Worm (Caenorhabditis elegans) whole organism, L2 larva: ENCODE measurements around the gene rab-14.

Experiments used
- C34F6.9 ChIP-seq: fragments of 150-350 bp; optimal IDR thresholded peaks from 2 replicates; lab custom pipeline; 2014; ENCODE audit warnings: missing biosample characterization, missing genetic modification characterization
- F13H6.1 ChIP-seq: sonication (generic microtip); optimal IDR thresholded peaks from 2 replicates; lab custom pipeline; 2016; ENCODE audit warnings: missing genetic modification characterization, missing compliant biosample characterization
- R02D3.7 ChIP-seq: fragments of 150-350 bp; optimal IDR thresholded peaks from 2 replicates; lab custom pipeline; 2014; ENCODE audit warnings: missing biosample characterization, missing genetic modification characterization
- Y55F3AM.14 ChIP-seq: fragments of 200-800 bp; sonication (Bioruptor generic); optimal IDR thresholded peaks from 2 replicates; lab custom pipeline; 2018; ENCODE audit warnings: mild to moderate bottlenecking, missing genetic modification characterization, missing compliant biosample characterization
- ZK546.5 ChIP-seq: sonication (generic microtip); optimal IDR thresholded peaks from 2 replicates; lab custom pipeline; 2017; ENCODE audit warnings: missing biosample characterization, missing genetic modification characterization
- alr-1 ChIP-seq: fragments of 150-350 bp; optimal IDR thresholded peaks from 2 replicates; lab custom pipeline; 2014; ENCODE audit warnings: missing biosample characterization, missing genetic modification characterization
- aly-2 ChIP-seq: fragments of 150-350 bp; optimal IDR thresholded peaks from 2 replicates; lab custom pipeline; 2014; ENCODE audit warnings: missing biosample characterization, missing genetic modification characterization
- ama-1 ChIP-seq: fragments of 150-350 bp; optimal IDR thresholded peaks from 2 replicates; lab custom pipeline; 2018; ENCODE audit warnings: inconsistent platforms
- blmp-1 ChIP-seq: sonication (generic microtip); optimal IDR thresholded peaks from 2 replicates; lab custom pipeline; 2017; ENCODE audit warnings: missing genetic modification characterization, mild to moderate bottlenecking, missing compliant biosample characterization, antibody characterized with exemption, moderate library complexity; ENCODE audit not compliant: insufficient read depth
- ceh-16 ChIP-seq: fragments of 150-350 bp; optimal IDR thresholded peaks from 2 replicates; lab custom pipeline; 2014; ENCODE audit warnings: missing biosample characterization, missing genetic modification characterization
- ceh-82 ChIP-seq: fragments of 150-350 bp; optimal IDR thresholded peaks from 2 replicates; lab custom pipeline; 2014; ENCODE audit warnings: missing biosample characterization, missing genetic modification characterization
- crh-2 ChIP-seq: sonication (generic microtip); optimal IDR thresholded peaks from 2 replicates; lab custom pipeline; 2017; ENCODE audit warnings: missing biosample characterization, missing genetic modification characterization
- dmd-4 ChIP-seq: sonication (generic microtip); optimal IDR thresholded peaks from 2 replicates; lab custom pipeline; 2017; ENCODE audit warnings: missing biosample characterization, missing genetic modification characterization
- egl-27 ChIP-seq: sonication (generic microtip); optimal IDR thresholded peaks from 3 replicates; lab custom pipeline; 2017; ENCODE audit warnings: missing biosample characterization, missing genetic modification reagents, missing genetic modification characterization
- elt-1 ChIP-seq: fragments of 150-350 bp; optimal IDR thresholded peaks from 2 replicates; lab custom pipeline; 2014; ENCODE audit warnings: missing biosample characterization, missing genetic modification characterization
- elt-3 ChIP-seq: sonication (generic microtip); optimal IDR thresholded peaks from 2 replicates; lab custom pipeline; 2017; ENCODE audit warnings: missing biosample characterization, missing genetic modification characterization
- fos-1 ChIP-seq: fragments of 150-350 bp; optimal IDR thresholded peaks from 2 replicates; lab custom pipeline; 2014; ENCODE audit warnings: missing biosample characterization, missing genetic modification characterization
- gmeb-1 ChIP-seq: fragments of 150-350 bp; optimal IDR thresholded peaks from 2 replicates; lab custom pipeline; 2014; ENCODE audit warnings: missing biosample characterization, missing genetic modification characterization
- lin-11 ChIP-seq: fragments of 150-350 bp; sonication (generic microtip); optimal IDR thresholded peaks from 2 replicates; lab custom pipeline; 2014; ENCODE audit warnings: missing biosample characterization, missing genetic modification characterization, inconsistent platforms, mixed read lengths
- lin-13 ChIP-seq: fragments of 150-350 bp; optimal IDR thresholded peaks from 2 replicates; lab custom pipeline; 2014; ENCODE audit warnings: missing biosample characterization, missing genetic modification reagents, missing genetic modification characterization
- lin-39 ChIP-seq: fragments of 150-350 bp; optimal IDR thresholded peaks from 2 replicates; lab custom pipeline; 2014; ENCODE audit warnings: missing biosample characterization, missing genetic modification reagents, missing genetic modification characterization
- lsy-2 ChIP-seq, 2 experiments: fragments of 150-350 bp in 1 of 2; sonication (generic microtip) in 1 of 2; optimal IDR thresholded peaks; 2 replicates each; lab custom pipeline; 2014 to 2017; ENCODE audit warnings: missing biosample characterization in 2 of 2, missing genetic modification characterization in 2 of 2
- mab-5 ChIP-seq: fragments of 150-350 bp; optimal IDR thresholded peaks from 2 replicates; lab custom pipeline; 2014; ENCODE audit warnings: missing biosample characterization, missing genetic modification characterization
- mbf-1 ChIP-seq: sonication (generic microtip); optimal IDR thresholded peaks from 2 replicates; lab custom pipeline; 2017; ENCODE audit warnings: missing biosample characterization, missing genetic modification characterization
- mdl-1 ChIP-seq, 2 experiments: fragments of 150-350 bp in 1 of 2; sonication (generic microtip) in 1 of 2; optimal IDR thresholded peaks; 2 replicates each; lab custom pipeline; 2017; ENCODE audit warnings: missing biosample characterization in 2 of 2, missing genetic modification characterization in 2 of 2
- nhr-10 ChIP-seq: sonication (generic microtip); optimal IDR thresholded peaks from 2 replicates; lab custom pipeline; 2017; ENCODE audit warnings: missing biosample characterization, missing genetic modification characterization
- nhr-11 ChIP-seq: fragments of 150-350 bp; optimal IDR thresholded peaks from 2 replicates; lab custom pipeline; 2014; ENCODE audit warnings: missing biosample characterization, missing genetic modification characterization
- nhr-12 ChIP-seq: fragments of 150-350 bp; optimal IDR thresholded peaks from 2 replicates; lab custom pipeline; 2014; ENCODE audit warnings: missing biosample characterization, missing genetic modification characterization
- nhr-129 ChIP-seq: fragments of 150-350 bp; optimal IDR thresholded peaks from 2 replicates; lab custom pipeline; 2014; ENCODE audit warnings: missing biosample characterization, missing genetic modification characterization
- nhr-21 ChIP-seq: fragments of 150-350 bp; optimal IDR thresholded peaks from 2 replicates; lab custom pipeline; 2014; ENCODE audit warnings: missing biosample characterization, missing genetic modification characterization
- nhr-237 ChIP-seq: fragments of 150-350 bp; optimal IDR thresholded peaks from 2 replicates; lab custom pipeline; 2014; ENCODE audit warnings: missing biosample characterization, missing genetic modification characterization
- nhr-25 ChIP-seq: fragments of 150-350 bp; sonication (generic microtip); optimal IDR thresholded peaks from 3 replicates; lab custom pipeline; 2014; ENCODE audit warnings: missing biosample characterization, missing genetic modification characterization
- nhr-6 ChIP-seq: fragments of 150-350 bp; optimal IDR thresholded peaks from 2 replicates; lab custom pipeline; 2014; ENCODE audit warnings: missing biosample characterization, missing genetic modification characterization
- nhr-77 ChIP-seq: fragments of 150-350 bp; optimal IDR thresholded peaks from 2 replicates; lab custom pipeline; 2014; ENCODE audit warnings: missing biosample characterization, missing genetic modification characterization
- peb-1 ChIP-seq: fragments of 150-350 bp; optimal IDR thresholded peaks from 2 replicates; lab custom pipeline; 2014; ENCODE audit warnings: missing biosample characterization, missing genetic modification characterization
- sem-4 ChIP-seq: fragments of 150-350 bp; optimal IDR thresholded peaks from 2 replicates; lab custom pipeline; 2014; ENCODE audit warnings: missing biosample characterization, missing genetic modification reagents, missing genetic modification characterization
- skn-1 ChIP-seq: sonication (generic microtip); optimal IDR thresholded peaks from 2 replicates; lab custom pipeline; 2017; ENCODE audit warnings: missing biosample characterization, missing genetic modification characterization
- sma-3 ChIP-seq: sonication (generic microtip); optimal IDR thresholded peaks from 2 replicates; lab custom pipeline; 2016; ENCODE audit warnings: missing genetic modification reagents, missing genetic modification characterization, missing compliant biosample characterization
- sma-9 ChIP-seq, 2 experiments: fragments of 150-350 bp in 1 of 2; sonication (generic microtip) in 1 of 2; optimal IDR thresholded peaks; 2 replicates each; lab custom pipeline; 2014 to 2016; ENCODE audit warnings: missing genetic modification characterization in 2 of 2, mild to moderate bottlenecking in 1 of 2, missing biosample characterization in 1 of 2, missing compliant biosample characterization in 1 of 2, missing genetic modification reagents in 1 of 2, moderate library complexity in 1 of 2
- snpc-4 ChIP-seq: fragments of 150-350 bp; optimal IDR thresholded peaks from 2 replicates; lab custom pipeline; 2014; ENCODE audit warnings: missing biosample characterization, missing genetic modification characterization
- unc-39 ChIP-seq: fragments of 150-350 bp; optimal IDR thresholded peaks from 2 replicates; lab custom pipeline; 2014; ENCODE audit warnings: missing biosample characterization, missing genetic modification characterization
- unc-55 ChIP-seq: fragments of 150-350 bp; sonication (generic microtip); optimal IDR thresholded peaks from 3 replicates; lab custom pipeline; 2014; ENCODE audit warnings: missing biosample characterization, missing genetic modification reagents, missing genetic modification characterization
- unc-62 ChIP-seq: fragments of 150-350 bp; optimal IDR thresholded peaks from 2 replicates; lab custom pipeline; 2014; ENCODE audit warnings: missing biosample characterization, missing genetic modification reagents, missing genetic modification characterization
- zag-1 ChIP-seq: fragments of 150-350 bp; optimal IDR thresholded peaks from 2 replicates; lab custom pipeline; 2014; ENCODE audit warnings: missing biosample characterization, missing genetic modification characterization
- ztf-1 ChIP-seq: fragments of 200-800 bp; sonication (Bioruptor generic); conservative IDR thresholded peaks from 2 replicates; pipeline ENCODE4 v1.3.6; 2022; ENCODE audit warnings: missing genetic modification characterization, missing compliant biosample characterization
- ztf-11 ChIP-seq: sonication (generic microtip); optimal IDR thresholded peaks from 2 replicates; lab custom pipeline; 2017; ENCODE audit warnings: missing biosample characterization, missing genetic modification characterization
- ztf-4 ChIP-seq: fragments of 150-350 bp; optimal IDR thresholded peaks from 2 replicates; lab custom pipeline; 2014; ENCODE audit warnings: missing biosample characterization, missing genetic modification characterization

The rab-14 gene

ce11 chrX:15609698-15610097 lies 3.3 kb upstream of the rab-14 start:
- peak; percentile 12 for TF ChIP-seq sma-9 (GFP tag; optimal IDR thresholded peaks at IDR 0.05; lab: Kevin White, UChicago)
- TF ChIP-seq sma-9 (tag; optimal IDR thresholded peaks at IDR 0.05; lab: Kevin White, UChicago), result no peak
- TF ChIP-seq Y55F3AM.14 (GFP tag; lab: Kevin White, UChicago), result no peak
- TF ChIP-seq, all 48 proteins: peak for 1

DNA sequence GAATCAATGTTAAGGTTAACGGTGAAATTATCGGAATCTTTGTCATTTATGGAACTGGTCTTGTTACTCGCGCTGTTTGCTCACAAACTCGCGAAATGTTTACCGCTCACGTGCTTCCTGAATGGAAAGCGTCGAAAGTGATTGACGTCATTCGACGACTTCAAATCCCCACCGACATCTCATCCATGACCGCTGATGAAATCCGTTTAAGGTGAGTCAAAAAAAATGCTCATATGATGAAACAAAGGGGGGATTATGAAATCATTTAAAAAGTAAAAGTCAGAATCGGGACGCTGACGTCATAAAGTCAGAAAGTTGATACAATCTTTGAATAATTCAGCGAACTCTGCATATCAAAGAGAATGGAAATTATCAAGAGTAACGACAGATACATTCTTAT lies 2.2 kb upstream of the rab-14 start:
- TF ChIP-seq unc-55 (GFP tag; lab: Kevin White, UChicago) (peak; percentile 23), lsy-2 (tag; optimal IDR thresholded peaks at IDR 0.05; lab: Kevin White, UChicago) (peak in 1 of 2 experiments; percentile 30), ztf-4 (tag; lab: Kevin White, UChicago) (peak; percentile 37), nhr-21 (tag; lab: Kevin White, UChicago) (peak; percentile 6), mab-5 (no peak), C34F6.9 (tag; lab: Kevin White, UChicago) (peak; percentile 32), mbf-1 (tag; lab: Kevin White, UChicago) (no peak), sma-9 (GFP tag; optimal IDR thresholded peaks at IDR 0.05; lab: Kevin White, UChicago) (peak; percentile 27), sma-9 (tag; optimal IDR thresholded peaks at IDR 0.05; lab: Kevin White, UChicago) (no peak), ZK546.5 (tag; lab: Kevin White, UChicago) (no peak), nhr-129 (tag; lab: Kevin White, UChicago) (peak; percentile 48)

ce11 chrX:15607498-15608019 lies 1.1 kb upstream of the rab-14 start, which contains the start of gene nipi-3:
Gene nipi-3 (plus strand): TSS chrX:15607969.
- TF ChIP-seq sma-3 (GFP tag; lab: Kevin White, UChicago), result peak; percentile 95
- no peak for TF ChIP-seq elt-1
- peak; percentile 45 for TF ChIP-seq mab-5
- peak; percentile 97 to 99 for TF ChIP-seq mdl-1 (tag; optimal IDR thresholded peaks at IDR 0.05; lab: Kevin White, UChicago)
- peak; percentile 74 for TF ChIP-seq Y55F3AM.14 (GFP tag; lab: Kevin White, UChicago)
- peak; percentile 96 for TF ChIP-seq nhr-25 (tag; lab: Kevin White, UChicago)
- no peak for TF ChIP-seq aly-2
- TF ChIP-seq C34F6.9 (tag; lab: Kevin White, UChicago), result peak; percentile 96
- TF ChIP-seq lin-13 (GFP tag; lab: Kevin White, UChicago), result peak; percentile 87
- TF ChIP-seq dmd-4 (tag; lab: Kevin White, UChicago), result no peak
- TF ChIP-seq nhr-21 (tag; lab: Kevin White, UChicago), result peak; percentile 92
- TF ChIP-seq ama-1 (lab: Kevin White, UChicago), result peak; percentile 36
- peak; percentile 96 for TF ChIP-seq fos-1
- peak; percentile 83 for TF ChIP-seq egl-27 (tag; lab: Kevin White, UChicago)
- no peak for TF ChIP-seq nhr-237 (tag; lab: Kevin White, UChicago)
- no peak for TF ChIP-seq nhr-77 (tag; lab: Kevin White, UChicago)
- TF ChIP-seq nhr-10 (tag; lab: Kevin White, UChicago), result peak; percentile 70
- TF ChIP-seq peb-1 (tag; lab: Kevin White, UChicago), result no peak
- TF ChIP-seq blmp-1 (tag; lab: Kevin White, UChicago), result peak; percentile 41
- peak; percentile 51 for TF ChIP-seq ceh-82 (tag; lab: Kevin White, UChicago)
- no peak for TF ChIP-seq mbf-1 (tag; lab: Kevin White, UChicago)
- TF ChIP-seq lin-11 (tag; lab: Kevin White, UChicago), result peak; percentile 88
- TF ChIP-seq ZK546.5 (tag; lab: Kevin White, UChicago), result peak; percentile 19
- peak; percentile 10 for TF ChIP-seq alr-1 (tag; lab: Kevin White, UChicago)
- TF ChIP-seq ztf-1 (GFP tag; lab: Robert Waterston, UW), result no peak
- TF ChIP-seq snpc-4 (tag; lab: Kevin White, UChicago), result peak; percentile 66
- TF ChIP-seq sma-9 (GFP tag; optimal IDR thresholded peaks at IDR 0.05; lab: Kevin White, UChicago), result peak; percentile 97
- no peak for TF ChIP-seq sma-9 (tag; optimal IDR thresholded peaks at IDR 0.05; lab: Kevin White, UChicago)
- TF ChIP-seq F13H6.1, result peak; percentile 94
- TF ChIP-seq unc-39 (tag; lab: Kevin White, UChicago), result no peak
- no peak for TF ChIP-seq elt-3 (tag; lab: Kevin White, UChicago)
- TF ChIP-seq unc-62 (GFP tag; lab: Kevin White, UChicago), result peak; percentile 76
- TF ChIP-seq ceh-16 (tag; lab: Kevin White, UChicago), result peak; percentile 42
- peak; percentile 87 for TF ChIP-seq skn-1
- peak; percentile 21 for TF ChIP-seq nhr-12
- TF ChIP-seq lin-39 (tag; lab: Kevin White, UChicago), result no peak
- TF ChIP-seq ztf-11 (tag; lab: Kevin White, UChicago), result no peak
- peak; percentile 91 for TF ChIP-seq nhr-6 (tag; lab: Kevin White, UChicago)
- TF ChIP-seq gmeb-1 (tag; lab: Kevin White, UChicago), result peak; percentile 77
- peak; percentile 98 for TF ChIP-seq crh-2 (tag; lab: Kevin White, UChicago)
- peak; percentile 87 for TF ChIP-seq sem-4
- TF ChIP-seq lsy-2 (tag; optimal IDR thresholded peaks at IDR 0.05; lab: Kevin White, UChicago), result peak; percentile 77 to 85
- no peak for TF ChIP-seq R02D3.7 (tag; lab: Kevin White, UChicago)
- peak; percentile 85 for TF ChIP-seq ztf-4 (tag; lab: Kevin White, UChicago)
- TF ChIP-seq zag-1 (tag; lab: Kevin White, UChicago), result peak; percentile 81
- peak; percentile 97 for TF ChIP-seq nhr-129 (tag; lab: Kevin White, UChicago)
- TF ChIP-seq unc-55 (GFP tag; lab: Kevin White, UChicago), result peak; percentile 97
- TF ChIP-seq nhr-11 (tag; lab: Kevin White, UChicago), result peak; percentile 68
